Worm (Caenorhabditis elegans): ENCODE measurements around the gene grsp-4.

Gene grsp-4

ce11 chrV:7603404-7603803, 21.3 kb upstream of the grsp-4 start, which contains the start of gene C50E3.11:
TSS of gene C50E3.11 (minus strand) at chrV:7603486.
- TF ChIP-seq fkh-10 (GFP tag; optimal IDR thresholded peaks at IDR 0.05) = no peak
- no peak for TF ChIP-seq hlh-8 (tag; optimal IDR thresholded peaks at IDR 0.05)

- no peak for TF ChIP-seq ceh-22 (tag; optimal IDR thresholded peaks at IDR 0.05)
- TF ChIP-seq pqm-1 (tag; optimal IDR thresholded peaks at IDR 0.05) = no peak
- TF ChIP-seq rnt-1 (tag; optimal IDR thresholded peaks at IDR 0.05) = no peak
- no peak for TF ChIP-seq ceh-45 (GFP tag; IDR thresholded peaks at IDR 0.05)
- no peak for TF ChIP-seq ceh-18 (tag; optimal IDR thresholded peaks at IDR 0.05)
- no peak for TF ChIP-seq dve-1 (tag; optimal IDR thresholded peaks at IDR 0.05)
- no peak for TF ChIP-seq ahr-1 (tag; optimal IDR thresholded peaks at IDR 0.05)
- no peak for TF ChIP-seq dmd-4 (tag; optimal IDR thresholded peaks at IDR 0.05; ENCODE audit: borderline replicate concordance)
- TF ChIP-seq F13H6.1 (tag; optimal IDR thresholded peaks at IDR 0.05) = no peak
- no peak for TF ChIP-seq madf-2 (tag; optimal IDR thresholded peaks at IDR 0.05)
- TF ChIP-seq nfya-1 (tag; optimal IDR thresholded peaks at IDR 0.05) = no peak
- TF ChIP-seq T23F11.4 (GFP tag; optimal IDR thresholded peaks at IDR 0.05) = no peak
- no peak for TF ChIP-seq hlh-8 (tag; optimal IDR thresholded peaks at IDR 0.05)
- no peak for TF ChIP-seq pha-4 (tag; optimal IDR thresholded peaks at IDR 0.05)
- no peak for TF ChIP-seq sdc-2 (tag; optimal IDR thresholded peaks at IDR 0.05)
- no peak for TF ChIP-seq hlh-13 (GFP tag; optimal IDR thresholded peaks at IDR 0.05)
- TF ChIP-seq unc-55 (GFP tag; optimal IDR thresholded peaks at IDR 0.05) = no peak
- no peak for TF ChIP-seq ceh-9 (tag; optimal IDR thresholded peaks at IDR 0.05)
- TF ChIP-seq ref-2 (tag; optimal IDR thresholded peaks at IDR 0.05) = no peak
These were observed 19.9 kb upstream of the grsp-4 start, which contains the start of gene clec-213 for ce11 chrV:7604858-7605257. TSS of gene clec-213 (plus strand) at chrV:7605158.

- TF ChIP-seq nhr-11 (tag; optimal IDR thresholded peaks at IDR 0.05) = no peak
- TF ChIP-seq hlh-13 (GFP tag; optimal IDR thresholded peaks at IDR 0.05) = no peak
These were observed 14.9 kb upstream of the grsp-4 start, which contains the start of the genes folt-3 and clec-214 for ce11 chrV:7609698-7610420. TSS of gene folt-3 (minus strand) at chrV:7609748. TSS of gene clec-214 (plus strand) at chrV:7610370.

- TF ChIP-seq pax-1 (tag; optimal IDR thresholded peaks at IDR 0.05) = no peak
- no peak for TF ChIP-seq pha-4 (tag; optimal IDR thresholded peaks at IDR 0.05)
- no peak for TF ChIP-seq pqm-1 (tag; optimal IDR thresholded peaks at IDR 0.05)
- no peak for TF ChIP-seq nfya-1 (tag; optimal IDR thresholded peaks at IDR 0.05)
- no peak for TF ChIP-seq gmeb-2 (tag; optimal IDR thresholded peaks at IDR 0.05)
- no peak for TF ChIP-seq lim-6 (tag; optimal IDR thresholded peaks at IDR 0.05)
- TF ChIP-seq nhr-11 (tag; optimal IDR thresholded peaks at IDR 0.05) = no peak
- TF ChIP-seq pros-1 (tag; optimal IDR thresholded peaks at IDR 0.05) = no peak
- TF ChIP-seq ceh-34 (tag; optimal IDR thresholded peaks at IDR 0.05) = no peak
- TF ChIP-seq nhr-232 (tag; optimal IDR thresholded peaks at IDR 0.05) = no peak
- no peak for TF ChIP-seq ceh-22 (tag; optimal IDR thresholded peaks at IDR 0.05)
- no peak for TF ChIP-seq syd-9 (tag; optimal IDR thresholded peaks at IDR 0.05)
- TF ChIP-seq dmd-4 (tag; optimal IDR thresholded peaks at IDR 0.05; ENCODE audit: borderline replicate concordance) = no peak
These were observed 12.7 kb upstream of the grsp-4 start, which contains the start of gene clec-215 for ce11 chrV:7612044-7612443. TSS of gene clec-215 (plus strand) at chrV:7612344.

- TF ChIP-seq che-1 (tag; optimal IDR thresholded peaks at IDR 0.05) (no peak), ref-2 (tag; optimal IDR thresholded peaks at IDR 0.05) (no peak), npax-4 (tag; optimal IDR thresholded peaks at IDR 0.05) (no peak), nhr-11 (tag; optimal IDR thresholded peaks at IDR 0.05) (no peak), unc-55 (GFP tag; optimal IDR thresholded peaks at IDR 0.05) (no peak), C38D4.7 (GFP tag; optimal IDR thresholded peaks at IDR 0.05) (no peak), lim-6 (tag; optimal IDR thresholded peaks at IDR 0.05) (no peak), hlh-8 (tag; optimal IDR thresholded peaks at IDR 0.05) (no peak), nhr-232 (tag; optimal IDR thresholded peaks at IDR 0.05) (no peak), pqm-1 (tag; optimal IDR thresholded peaks at IDR 0.05) (no peak), unc-3 (GFP tag; conservative IDR thresholded peaks at IDR 0.05) (no peak), unc-3 (tag; optimal IDR thresholded peaks at IDR 0.05) (no peak), ets-4 (tag; optimal IDR thresholded peaks at IDR 0.05) (no peak)
These were observed 6.6 kb upstream of the grsp-4 start, which contains the start of gene C50E3.15 for ce11 chrV:7618114-7618513. TSS of gene C50E3.15 (plus strand) at chrV:7618414.
